Worm (Caenorhabditis elegans) whole organism, L2 larva: ENCODE results near the gene cest-2.2.

Source experiments
- blmp-1 ChIP-seq: sonication (generic microtip); optimal IDR thresholded peaks from 2 replicates; lab custom pipeline; 2017; ENCODE audit warnings: missing genetic modification characterization, mild to moderate bottlenecking, missing compliant biosample characterization, antibody characterized with exemption, moderate library complexity; ENCODE audit not compliant: insufficient read depth
- ceh-82 ChIP-seq: fragments of 150-350 bp; optimal IDR thresholded peaks from 2 replicates; lab custom pipeline; 2014; ENCODE audit warnings: missing biosample characterization, missing genetic modification characterization
- nhr-10 ChIP-seq: sonication (generic microtip); optimal IDR thresholded peaks from 2 replicates; lab custom pipeline; 2017; ENCODE audit warnings: missing biosample characterization, missing genetic modification characterization
- nhr-11 ChIP-seq: fragments of 150-350 bp; optimal IDR thresholded peaks from 2 replicates; lab custom pipeline; 2014; ENCODE audit warnings: missing biosample characterization, missing genetic modification characterization
- nhr-129 ChIP-seq: fragments of 150-350 bp; optimal IDR thresholded peaks from 2 replicates; lab custom pipeline; 2014; ENCODE audit warnings: missing biosample characterization, missing genetic modification characterization
- nhr-23 ChIP-seq: fragments of 150-350 bp; optimal IDR thresholded peaks from 2 replicates; lab custom pipeline; 2014; ENCODE audit warnings: missing biosample characterization, missing genetic modification reagents, missing genetic modification characterization
- nhr-237 ChIP-seq: fragments of 150-350 bp; optimal IDR thresholded peaks from 2 replicates; lab custom pipeline; 2014; ENCODE audit warnings: missing biosample characterization, missing genetic modification characterization
- nhr-77 ChIP-seq: fragments of 150-350 bp; optimal IDR thresholded peaks from 2 replicates; lab custom pipeline; 2014; ENCODE audit warnings: missing biosample characterization, missing genetic modification characterization
- skn-1 ChIP-seq: sonication (generic microtip); optimal IDR thresholded peaks from 2 replicates; lab custom pipeline; 2017; ENCODE audit warnings: missing biosample characterization, missing genetic modification characterization
- ztf-4 ChIP-seq: fragments of 150-350 bp; optimal IDR thresholded peaks from 2 replicates; lab custom pipeline; 2014; ENCODE audit warnings: missing biosample characterization, missing genetic modification characterization

DNA sequence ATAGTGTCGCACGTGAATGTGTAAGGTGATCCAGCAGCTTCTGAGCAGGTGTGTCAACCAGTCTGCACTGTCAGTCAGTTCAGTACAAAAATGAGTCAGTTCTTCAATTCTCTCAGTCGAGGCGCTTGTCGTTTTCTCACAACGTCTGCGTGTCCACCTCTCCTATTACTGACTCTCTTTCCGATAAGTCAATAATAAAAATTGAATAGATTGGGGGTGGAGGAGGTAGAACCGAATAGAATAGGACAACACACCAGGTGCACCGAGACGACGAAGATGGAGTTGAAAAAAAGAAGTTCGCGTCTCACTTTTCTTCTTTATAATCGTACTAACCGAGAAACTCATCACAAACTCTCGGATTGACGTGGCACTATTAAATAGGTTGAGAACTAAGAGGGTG, 47.3 kb downstream of the cest-2.2 start:
- TF ChIP-seq ceh-82 (tag; lab: Kevin White, UChicago) (no peak), nhr-237 (tag; lab: Kevin White, UChicago) (no peak), nhr-77 (tag; lab: Kevin White, UChicago) (no peak), nhr-129 (tag; lab: Kevin White, UChicago) (peak; percentile 18), ztf-4 (tag; lab: Kevin White, UChicago) (no peak), nhr-23 (tag; lab: Kevin White, UChicago) (no peak), nhr-11 (tag; lab: Kevin White, UChicago) (no peak), blmp-1 (tag; lab: Kevin White, UChicago) (no peak), nhr-10 (no peak), skn-1 (tag; lab: Kevin White, UChicago) (no peak)
